Fruit fly (Drosophila melanogaster): ENCODE data around the gene CG15631.

Gene CG15631

dm6 chr2L:4690602-4691001 lies 43.7 kb downstream of the CG15631 start, which contains the start of gene CG3251:
Gene CG3251, minus strand, starts transcription at chr2L:4690702.
- TF ChIP-seq Sox14 (GFP tag; optimal IDR thresholded peaks at IDR 0.05) (no peak), CG11902 (GFP tag; optimal IDR thresholded peaks at IDR 0.05) (no peak), Hr38 (GFP tag; optimal IDR thresholded peaks at IDR 0.05) (no peak), Ets96B (tag; optimal IDR thresholded peaks at IDR 0.05) (no peak), CG6276 (GFP tag; optimal IDR thresholded peaks at IDR 0.05) (no peak), esn (GFP tag; optimal IDR thresholded peaks at IDR 0.05) (no peak), CG16779 (tag; optimal IDR thresholded peaks at IDR 0.05) (no peak), OdsH (GFP tag; optimal IDR thresholded peaks at IDR 0.05) (no peak), Hr39 (GFP tag; optimal IDR thresholded peaks at IDR 0.05) (no peak), CG32006 (GFP tag; optimal IDR thresholded peaks at IDR 0.05) (no peak)

- TF ChIP-seq OdsH (GFP tag; optimal IDR thresholded peaks at IDR 0.05) (no peak), CG9139 (GFP tag; optimal IDR thresholded peaks at IDR 0.05) (no peak), CG10669 (GFP tag; optimal IDR thresholded peaks at IDR 0.05) (no peak), vri (GFP tag; optimal IDR thresholded peaks at IDR 0.05) (no peak), CG8319 (GFP tag; optimal IDR thresholded peaks at IDR 0.05) (no peak), CG6854 (GFP tag; optimal IDR thresholded peaks at IDR 0.05) (no peak), Lpt (GFP tag; optimal IDR thresholded peaks at IDR 0.05) (no peak), CG8119 (GFP tag; IDR thresholded peaks at IDR 0.05) (no peak), fd59A (GFP tag; optimal IDR thresholded peaks at IDR 0.05) (no peak), CG11762 (GFP tag; optimal IDR thresholded peaks at IDR 0.05; ENCODE audit: insufficient read depth) (no peak), CG31627 (GFP tag; optimal IDR thresholded peaks at IDR 0.05) (no peak), Ets21C (GFP tag; optimal IDR thresholded peaks at IDR 0.05) (no peak), CG4318 (GFP tag; optimal IDR thresholded peaks at IDR 0.05) (no peak), Sox15 (GFP tag; optimal IDR thresholded peaks at IDR 0.05) (no peak)
These were observed 47.0 kb downstream of the CG15631 start, which contains the start of gene Elba3 for dm6 chr2L:4687211-4687610. Gene Elba3, plus strand, starts transcription at chr2L:4687511.

- TF ChIP-seq spab (GFP tag; optimal IDR thresholded peaks at IDR 0.05) = no peak
- no peak for TF ChIP-seq CG6792 (GFP tag; optimal IDR thresholded peaks at IDR 0.05)
- no peak for TF ChIP-seq Sox102F (GFP tag; optimal IDR thresholded peaks at IDR 0.05)
- no peak for TF ChIP-seq achi (GFP tag; optimal IDR thresholded peaks at IDR 0.05)
- TF ChIP-seq cyc (GFP tag; optimal IDR thresholded peaks at IDR 0.05) = no peak
- no peak for TF ChIP-seq CG10669 (GFP tag; optimal IDR thresholded peaks at IDR 0.05)
- no peak for TF ChIP-seq CG8632 (GFP tag; optimal IDR thresholded peaks at IDR 0.05)
- TF ChIP-seq Hr38 (GFP tag; optimal IDR thresholded peaks at IDR 0.05) = no peak
- TF ChIP-seq vri (GFP tag; optimal IDR thresholded peaks at IDR 0.05) = no peak
- TF ChIP-seq CG32006 (GFP tag; optimal IDR thresholded peaks at IDR 0.05) = no peak
- no peak for TF ChIP-seq CG31627 (GFP tag; optimal IDR thresholded peaks at IDR 0.05)
- no peak for TF ChIP-seq CG1621 (tag; optimal IDR thresholded peaks at IDR 0.05)
- no peak for TF ChIP-seq CG8319 (GFP tag; optimal IDR thresholded peaks at IDR 0.05)
These were observed 49.9 kb downstream of the CG15631 start, which contains the start of gene Elba1 for dm6 chr2L:4684361-4684760. Gene Elba1, minus strand, starts transcription at chr2L:4684461.

All from whole organism, prepupa.